Fruit fly (Drosophila melanogaster): Measurements from ENCODE around the gene ema.

DNA sequence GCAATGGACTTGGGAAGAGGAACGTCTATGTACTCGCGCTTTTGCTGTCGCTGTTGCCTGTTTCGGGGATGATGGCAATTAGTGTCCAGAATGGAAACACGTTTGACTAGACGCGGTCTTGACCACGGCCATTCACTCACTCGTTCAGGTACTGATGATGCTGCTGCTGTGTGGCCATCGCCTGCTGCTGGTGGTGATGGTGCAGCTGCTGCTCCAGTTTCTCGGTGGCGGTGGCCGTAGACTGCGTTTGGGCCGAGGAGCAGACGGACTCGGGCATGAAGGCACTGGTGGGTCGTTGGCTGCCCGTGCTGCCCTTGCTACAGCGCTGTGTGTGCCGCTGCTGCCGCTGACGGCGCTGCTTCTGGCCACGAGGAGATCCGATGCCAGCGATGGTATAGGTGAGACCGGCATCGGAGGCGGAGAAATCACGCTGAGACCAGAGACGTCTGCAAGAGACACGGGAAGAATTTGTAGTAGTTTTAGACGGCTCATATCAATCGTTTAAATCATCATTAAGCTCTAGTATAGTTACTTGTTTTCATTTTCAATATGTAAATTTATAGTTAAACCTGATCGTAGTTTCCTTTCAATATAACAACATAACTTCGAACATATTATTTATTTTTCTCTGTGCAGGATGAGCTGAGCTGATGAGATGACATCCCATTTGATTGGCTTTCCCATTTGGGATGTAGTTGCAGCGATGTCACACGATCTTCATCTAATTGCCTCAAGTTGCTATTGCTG lies 44.2 kb upstream of the ema start:
- no peak for TF ChIP-seq CTCF (optimal IDR thresholded peaks at IDR 0.05)
- TF ChIP-seq CG8478 (optimal IDR thresholded peaks at IDR 0.05) = no peak
